Worm (Caenorhabditis elegans) whole organism, L2 larva: ENCODE results near the gene fshr-1.

Source experiments
- C34F6.9 ChIP-seq: fragments of 150-350 bp; optimal IDR thresholded peaks from 2 replicates; lab custom pipeline; 2014; ENCODE audit warnings: missing biosample characterization, missing genetic modification characterization
- F13H6.1 ChIP-seq: sonication (generic microtip); optimal IDR thresholded peaks from 2 replicates; lab custom pipeline; 2016; ENCODE audit warnings: missing genetic modification characterization, missing compliant biosample characterization
- R02D3.7 ChIP-seq: fragments of 150-350 bp; optimal IDR thresholded peaks from 2 replicates; lab custom pipeline; 2014; ENCODE audit warnings: missing biosample characterization, missing genetic modification characterization
- Y55F3AM.14 ChIP-seq: fragments of 200-800 bp; sonication (Bioruptor generic); optimal IDR thresholded peaks from 2 replicates; lab custom pipeline; 2018; ENCODE audit warnings: mild to moderate bottlenecking, missing genetic modification characterization, missing compliant biosample characterization
- ZK546.5 ChIP-seq: sonication (generic microtip); optimal IDR thresholded peaks from 2 replicates; lab custom pipeline; 2017; ENCODE audit warnings: missing biosample characterization, missing genetic modification characterization
- alr-1 ChIP-seq: fragments of 150-350 bp; optimal IDR thresholded peaks from 2 replicates; lab custom pipeline; 2014; ENCODE audit warnings: missing biosample characterization, missing genetic modification characterization
- aly-2 ChIP-seq: fragments of 150-350 bp; optimal IDR thresholded peaks from 2 replicates; lab custom pipeline; 2014; ENCODE audit warnings: missing biosample characterization, missing genetic modification characterization
- ama-1 ChIP-seq: fragments of 150-350 bp; optimal IDR thresholded peaks from 2 replicates; lab custom pipeline; 2018; ENCODE audit warnings: inconsistent platforms
- ceh-16 ChIP-seq: fragments of 150-350 bp; optimal IDR thresholded peaks from 2 replicates; lab custom pipeline; 2014; ENCODE audit warnings: missing biosample characterization, missing genetic modification characterization
- ceh-82 ChIP-seq: fragments of 150-350 bp; optimal IDR thresholded peaks from 2 replicates; lab custom pipeline; 2014; ENCODE audit warnings: missing biosample characterization, missing genetic modification characterization
- crh-2 ChIP-seq: sonication (generic microtip); optimal IDR thresholded peaks from 2 replicates; lab custom pipeline; 2017; ENCODE audit warnings: missing biosample characterization, missing genetic modification characterization
- elt-1 ChIP-seq: fragments of 150-350 bp; optimal IDR thresholded peaks from 2 replicates; lab custom pipeline; 2014; ENCODE audit warnings: missing biosample characterization, missing genetic modification characterization
- lin-11 ChIP-seq: fragments of 150-350 bp; sonication (generic microtip); optimal IDR thresholded peaks from 2 replicates; lab custom pipeline; 2014; ENCODE audit warnings: missing biosample characterization, missing genetic modification characterization, inconsistent platforms, mixed read lengths
- lin-39 ChIP-seq: fragments of 150-350 bp; optimal IDR thresholded peaks from 2 replicates; lab custom pipeline; 2014; ENCODE audit warnings: missing biosample characterization, missing genetic modification reagents, missing genetic modification characterization
- lsy-2 ChIP-seq, 2 experiments: fragments of 150-350 bp in 1 of 2; sonication (generic microtip) in 1 of 2; optimal IDR thresholded peaks; 2 replicates each; lab custom pipeline; 2014 to 2017; ENCODE audit warnings: missing biosample characterization in 2 of 2, missing genetic modification characterization in 2 of 2
- mab-5 ChIP-seq: fragments of 150-350 bp; optimal IDR thresholded peaks from 2 replicates; lab custom pipeline; 2014; ENCODE audit warnings: missing biosample characterization, missing genetic modification characterization
- mbf-1 ChIP-seq: sonication (generic microtip); optimal IDR thresholded peaks from 2 replicates; lab custom pipeline; 2017; ENCODE audit warnings: missing biosample characterization, missing genetic modification characterization
- nhr-10 ChIP-seq: sonication (generic microtip); optimal IDR thresholded peaks from 2 replicates; lab custom pipeline; 2017; ENCODE audit warnings: missing biosample characterization, missing genetic modification characterization
- nhr-11 ChIP-seq: fragments of 150-350 bp; optimal IDR thresholded peaks from 2 replicates; lab custom pipeline; 2014; ENCODE audit warnings: missing biosample characterization, missing genetic modification characterization
- nhr-12 ChIP-seq: fragments of 150-350 bp; optimal IDR thresholded peaks from 2 replicates; lab custom pipeline; 2014; ENCODE audit warnings: missing biosample characterization, missing genetic modification characterization
- nhr-129 ChIP-seq: fragments of 150-350 bp; optimal IDR thresholded peaks from 2 replicates; lab custom pipeline; 2014; ENCODE audit warnings: missing biosample characterization, missing genetic modification characterization
- nhr-23 ChIP-seq: fragments of 150-350 bp; optimal IDR thresholded peaks from 2 replicates; lab custom pipeline; 2014; ENCODE audit warnings: missing biosample characterization, missing genetic modification reagents, missing genetic modification characterization
- nhr-25 ChIP-seq: fragments of 150-350 bp; sonication (generic microtip); optimal IDR thresholded peaks from 3 replicates; lab custom pipeline; 2014; ENCODE audit warnings: missing biosample characterization, missing genetic modification characterization
- nhr-6 ChIP-seq: fragments of 150-350 bp; optimal IDR thresholded peaks from 2 replicates; lab custom pipeline; 2014; ENCODE audit warnings: missing biosample characterization, missing genetic modification characterization
- nhr-77 ChIP-seq: fragments of 150-350 bp; optimal IDR thresholded peaks from 2 replicates; lab custom pipeline; 2014; ENCODE audit warnings: missing biosample characterization, missing genetic modification characterization
- sem-4 ChIP-seq: fragments of 150-350 bp; optimal IDR thresholded peaks from 2 replicates; lab custom pipeline; 2014; ENCODE audit warnings: missing biosample characterization, missing genetic modification reagents, missing genetic modification characterization
- skn-1 ChIP-seq: sonication (generic microtip); optimal IDR thresholded peaks from 2 replicates; lab custom pipeline; 2017; ENCODE audit warnings: missing biosample characterization, missing genetic modification characterization
- sma-9 ChIP-seq, 2 experiments: fragments of 150-350 bp in 1 of 2; sonication (generic microtip) in 1 of 2; optimal IDR thresholded peaks; 2 replicates each; lab custom pipeline; 2014 to 2016; ENCODE audit warnings: missing genetic modification characterization in 2 of 2, mild to moderate bottlenecking in 1 of 2, missing biosample characterization in 1 of 2, missing compliant biosample characterization in 1 of 2, missing genetic modification reagents in 1 of 2, moderate library complexity in 1 of 2
- snpc-4 ChIP-seq: fragments of 150-350 bp; optimal IDR thresholded peaks from 2 replicates; lab custom pipeline; 2014; ENCODE audit warnings: missing biosample characterization, missing genetic modification characterization
- unc-39 ChIP-seq: fragments of 150-350 bp; optimal IDR thresholded peaks from 2 replicates; lab custom pipeline; 2014; ENCODE audit warnings: missing biosample characterization, missing genetic modification characterization
- unc-55 ChIP-seq: fragments of 150-350 bp; sonication (generic microtip); optimal IDR thresholded peaks from 3 replicates; lab custom pipeline; 2014; ENCODE audit warnings: missing biosample characterization, missing genetic modification reagents, missing genetic modification characterization
- unc-62 ChIP-seq: fragments of 150-350 bp; optimal IDR thresholded peaks from 2 replicates; lab custom pipeline; 2014; ENCODE audit warnings: missing biosample characterization, missing genetic modification reagents, missing genetic modification characterization
- ztf-11 ChIP-seq: sonication (generic microtip); optimal IDR thresholded peaks from 2 replicates; lab custom pipeline; 2017; ENCODE audit warnings: missing biosample characterization, missing genetic modification characterization
- ztf-4 ChIP-seq: fragments of 150-350 bp; optimal IDR thresholded peaks from 2 replicates; lab custom pipeline; 2014; ENCODE audit warnings: missing biosample characterization, missing genetic modification characterization

Gene fshr-1

DNA sequence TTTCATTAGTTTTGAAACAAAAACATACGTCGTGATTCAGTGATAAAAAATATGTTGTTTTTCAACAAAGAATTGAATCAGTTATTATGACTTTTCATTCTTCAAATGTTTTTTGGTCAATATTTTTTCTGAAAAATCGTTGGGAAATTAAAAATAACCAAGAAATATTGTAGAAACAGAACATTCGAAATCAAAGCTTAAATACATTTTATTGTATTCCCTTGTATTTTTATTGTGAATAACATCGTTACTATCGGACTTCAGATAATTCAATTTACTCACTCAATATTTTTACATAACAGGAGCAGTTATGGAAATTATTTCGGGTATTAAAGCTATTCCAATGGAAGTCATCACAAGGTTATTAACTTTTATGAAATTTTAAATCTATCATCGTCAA lies 27.0 kb downstream of the fshr-1 start, which contains the start of gene C50H2.4:
Gene C50H2.4 (plus strand): TSS at position 301 of the 400 bp plus-strand sequence.
- TF ChIP-seq unc-39 = no peak
- TF ChIP-seq nhr-77 (tag; lab: Kevin White, UChicago) = no peak
- TF ChIP-seq F13H6.1 (tag; lab: Kevin White, UChicago) = no peak
- no peak for TF ChIP-seq nhr-12
- TF ChIP-seq C34F6.9 (tag; lab: Kevin White, UChicago) = no peak
- no peak for TF ChIP-seq ztf-4
- no peak for TF ChIP-seq nhr-25 (tag; lab: Kevin White, UChicago)
- TF ChIP-seq unc-55 (GFP tag; lab: Kevin White, UChicago) = no peak
- no peak for TF ChIP-seq mab-5 (tag; lab: Kevin White, UChicago)
- no peak for TF ChIP-seq nhr-129 (tag; lab: Kevin White, UChicago)
- TF ChIP-seq ama-1 (lab: Kevin White, UChicago) = no peak
- no peak for TF ChIP-seq crh-2 (tag; lab: Kevin White, UChicago)
- no peak for TF ChIP-seq aly-2 (tag; lab: Kevin White, UChicago)

DNA sequence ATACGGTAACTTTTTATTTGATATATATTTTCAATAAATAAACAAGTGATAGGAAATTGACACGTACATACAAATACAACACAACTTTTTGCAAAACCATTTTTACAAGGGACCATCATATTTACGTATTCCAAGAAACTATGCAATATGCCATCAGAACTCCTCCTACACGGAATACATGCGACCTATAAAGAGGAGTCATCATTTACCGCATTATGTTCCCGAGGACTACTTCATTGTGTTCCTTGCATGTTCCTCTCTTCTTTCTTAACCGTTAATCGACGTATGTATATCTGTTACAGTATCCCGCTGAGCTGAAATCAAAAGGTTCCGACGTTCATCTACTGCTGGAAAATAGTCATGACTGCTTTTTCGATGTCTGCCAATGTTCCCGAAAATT lies 28.8 kb downstream of the fshr-1 start, which contains the start of gene C50H2.5:
Gene C50H2.5 (plus strand): TSS at position 301 of the 400 bp plus-strand sequence.
- TF ChIP-seq nhr-23 (tag; lab: Kevin White, UChicago) (no peak), lsy-2 (tag; optimal IDR thresholded peaks at IDR 0.05; lab: Kevin White, UChicago) (no peak), nhr-10 (tag; lab: Kevin White, UChicago) (no peak), ZK546.5 (tag; lab: Kevin White, UChicago) (no peak), skn-1 (tag; lab: Kevin White, UChicago) (no peak), ceh-16 (no peak)

DNA sequence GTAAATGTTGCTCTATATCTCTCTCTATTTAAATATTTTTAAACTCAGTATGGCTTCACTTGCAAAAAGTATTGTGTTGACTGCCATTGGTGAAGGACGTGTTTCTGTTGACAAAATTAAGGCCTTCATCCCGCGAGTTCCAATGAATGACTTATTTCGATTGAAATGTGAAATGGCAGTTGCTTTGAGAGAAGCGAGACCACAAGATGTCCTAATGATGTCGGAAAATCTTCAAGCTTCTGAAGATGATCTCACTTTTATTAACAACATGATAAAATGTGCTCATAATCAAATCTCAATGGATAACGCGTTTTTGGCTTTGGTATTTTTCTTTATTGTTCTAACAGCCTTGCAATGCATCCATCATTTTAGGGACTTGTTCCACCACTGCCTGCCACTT lies 31.7 kb downstream of the fshr-1 start, which contains the start of gene ceh-75:
Gene ceh-75 (plus strand): TSS at position 50 of the 400 bp plus-strand sequence.
- no peak for TF ChIP-seq lin-11 (tag; lab: Kevin White, UChicago)
- TF ChIP-seq Y55F3AM.14 (GFP tag; lab: Kevin White, UChicago) = no peak
- TF ChIP-seq aly-2 (tag; lab: Kevin White, UChicago) = no peak
- TF ChIP-seq unc-39 = no peak
- no peak for TF ChIP-seq unc-55 (GFP tag; lab: Kevin White, UChicago)
- no peak for TF ChIP-seq lin-39
- no peak for TF ChIP-seq snpc-4 (tag; lab: Kevin White, UChicago)
- TF ChIP-seq elt-1 = no peak
- no peak for TF ChIP-seq nhr-23 (tag; lab: Kevin White, UChicago)
- TF ChIP-seq sem-4 = no peak
- TF ChIP-seq, all 48 proteins: peak for 0

- TF ChIP-seq nhr-11 (tag; lab: Kevin White, UChicago) (no peak), nhr-6 (tag; lab: Kevin White, UChicago) (no peak), lin-11 (tag; lab: Kevin White, UChicago) (no peak), sma-9 (GFP tag; optimal IDR thresholded peaks at IDR 0.05; lab: Kevin White, UChicago) (no peak), sma-9 (tag; optimal IDR thresholded peaks at IDR 0.05; lab: Kevin White, UChicago) (no peak)
- TF ChIP-seq, all 48 proteins: peak for 0
Measured at ce11 chrV:9922481-9922880, 32.8 kb downstream of the fshr-1 start, which contains the start of gene C50H2.7. TSS of gene C50H2.7 (plus strand) at chrV:9922781.

- TF ChIP-seq alr-1 (tag; lab: Kevin White, UChicago) (no peak), mbf-1 (tag; lab: Kevin White, UChicago) (no peak), unc-62 (no peak), snpc-4 (tag; lab: Kevin White, UChicago) (no peak), skn-1 (tag; lab: Kevin White, UChicago) (no peak), C34F6.9 (tag; lab: Kevin White, UChicago) (no peak), R02D3.7 (tag; lab: Kevin White, UChicago) (no peak), elt-1 (no peak), nhr-10 (tag; lab: Kevin White, UChicago) (no peak), crh-2 (tag; lab: Kevin White, UChicago) (no peak), unc-55 (GFP tag; lab: Kevin White, UChicago) (no peak), nhr-23 (tag; lab: Kevin White, UChicago) (no peak), nhr-6 (tag; lab: Kevin White, UChicago) (no peak), ceh-82 (tag; lab: Kevin White, UChicago) (no peak), ztf-11 (tag; lab: Kevin White, UChicago) (no peak), nhr-129 (tag; lab: Kevin White, UChicago) (no peak), lsy-2 (tag; optimal IDR thresholded peaks at IDR 0.05; lab: Kevin White, UChicago) (no peak)
Measured at ce11 chrV:9924389-9924788, 34.8 kb downstream of the fshr-1 start.
